Fruit fly (Drosophila melanogaster): ENCODE measurements around the gene CG14621.

DNA sequence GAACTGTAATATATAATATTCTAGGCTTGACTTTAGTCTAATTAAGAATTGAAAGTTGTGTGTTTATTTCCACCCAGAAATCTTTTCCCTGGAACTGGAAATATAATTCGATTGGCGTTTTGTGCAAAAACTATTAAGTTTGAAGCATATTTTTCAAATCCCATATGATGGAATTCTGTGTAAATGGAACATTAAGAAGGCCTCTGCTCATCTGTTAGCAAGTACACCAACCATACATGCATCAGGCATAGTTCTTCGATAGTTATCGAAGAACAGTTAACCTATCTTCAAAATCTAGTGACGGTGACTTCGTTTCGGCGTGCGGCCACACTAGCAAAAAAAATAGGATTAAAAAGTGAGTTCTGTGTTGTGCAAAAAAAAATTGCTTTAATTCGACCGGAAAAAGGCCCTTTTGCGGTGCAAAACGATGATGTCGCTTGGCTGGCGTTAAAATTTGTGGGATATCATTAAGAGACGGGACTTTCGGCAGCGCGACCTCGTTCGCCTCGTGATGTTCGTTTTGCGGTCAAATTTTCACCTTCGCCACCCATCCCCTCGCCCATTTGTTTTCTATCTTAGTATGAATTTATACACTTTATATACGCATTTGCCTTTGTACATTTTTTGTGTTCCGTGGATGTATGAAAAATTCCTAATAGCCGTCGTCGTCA lies 11.6 kb downstream of the CG14621 start, which contains the start of gene Usp2:
- TF ChIP-seq CG8478 (optimal IDR thresholded peaks at IDR 0.05) (no peak), psq (optimal IDR thresholded peaks at IDR 0.05) (no peak), Dll (optimal IDR thresholded peaks at IDR 0.05) (no peak), usp (GFP tag; optimal IDR thresholded peaks at IDR 0.05) (no peak), EcR (GFP tag; optimal IDR thresholded peaks at IDR 0.05) (no peak), pan (optimal IDR thresholded peaks at IDR 0.05) (no peak)
